Worm (Caenorhabditis elegans): ENCODE data around the gene F10E7.5.

F10E7.5 gene

DNA sequence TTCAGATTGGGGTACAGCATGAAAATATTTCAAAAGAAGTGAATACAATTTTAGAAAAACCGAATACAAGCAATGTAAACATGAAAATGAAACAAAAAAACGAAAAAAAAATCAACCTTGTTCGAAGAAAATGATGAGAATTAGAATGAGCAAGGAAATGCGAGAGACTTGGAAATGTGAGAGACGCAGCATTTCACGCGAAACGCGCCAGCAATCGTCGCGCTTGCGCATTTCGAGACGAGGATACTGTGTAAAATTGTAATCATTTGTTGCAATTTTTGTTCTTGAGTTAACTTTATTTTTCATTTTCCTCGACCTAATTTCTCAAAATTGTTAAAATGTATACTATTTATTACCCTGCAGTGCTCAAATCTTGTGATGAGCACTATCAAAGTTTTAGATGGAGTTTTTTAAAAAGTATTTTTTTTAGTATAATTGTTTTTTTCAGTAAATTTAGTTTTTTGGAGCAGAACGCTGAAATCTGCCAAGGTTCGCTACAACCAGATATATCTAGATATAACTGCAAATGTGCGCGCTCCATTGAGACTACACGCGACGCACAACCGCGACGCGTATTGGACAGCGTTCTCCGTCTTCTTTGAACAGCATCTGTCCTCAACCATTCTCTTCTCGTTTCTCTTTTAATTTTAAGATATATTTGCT is 40.3 kb downstream of the F10E7.5 start, which contains the start of gene fust-1 (continued):
- TF ChIP-seq hrde-1 (tag; optimal IDR thresholded peaks at IDR 0.05; ENCODE audit: borderline replicate concordance) (peak; percentile 74), F37B4.10 (GFP tag; IDR thresholded peaks at IDR 0.05) (no peak), tlf-1 (GFP tag; optimal IDR thresholded peaks at IDR 0.05) (peak; percentile 95), nhr-90 (tag; optimal IDR thresholded peaks at IDR 0.05) (peak; percentile 22), F57A8.1 (GFP tag; optimal IDR thresholded peaks at IDR 0.05) (no peak), T26A5.8 (tag; optimal IDR thresholded peaks at IDR 0.05) (no peak), madf-3 (GFP tag; IDR thresholded peaks at IDR 0.05) (peak; percentile 95), lir-1 (GFP tag; conservative IDR thresholded peaks at IDR 0.05) (peak; percentile 88), sptf-2 (GFP tag; optimal IDR thresholded peaks at IDR 0.05) (no peak), C06A6.2 (GFP tag; conservative IDR thresholded peaks at IDR 0.05) (peak; percentile 88), Y67H2A.10 (GFP tag; conservative IDR thresholded peaks at IDR 0.05) (no peak), sea-2 (GFP tag; IDR thresholded peaks at IDR 0.05) (no peak), F33H1.4 (GFP tag; IDR thresholded peaks at IDR 0.05) (peak; percentile 82), aptf-2 (GFP tag; conservative IDR thresholded peaks at IDR 0.05) (no peak), hlh-26 (GFP tag; conservative IDR thresholded peaks at IDR 0.05) (no peak), Y79H2A.3 (GFP tag; conservative IDR thresholded peaks at IDR 0.05) (no peak), Y53G8AR.9 (GFP tag; conservative IDR thresholded peaks at IDR 0.05) (peak; percentile 98), snpc-4 (GFP tag; optimal IDR thresholded peaks at IDR 0.05) (peak; percentile 58), snpc-4 (tag; optimal IDR thresholded peaks at IDR 0.05) (peak; percentile 48 to 89 (median 86)), mxl-1 (tag; optimal IDR thresholded peaks at IDR 0.05) (no peak), attf-6 (GFP tag; IDR thresholded peaks at IDR 0.05) (peak; percentile 85), madf-6 (GFP tag; IDR thresholded peaks at IDR 0.05) (peak; percentile 95), K11D2.4 (GFP tag; IDR thresholded peaks at IDR 0.05) (peak; percentile 97), B0035.1 (tag; optimal IDR thresholded peaks at IDR 0.05) (peak; percentile 42), F55B11.4 (tag; optimal IDR thresholded peaks at IDR 0.05; ENCODE audit: borderline replicate concordance, insufficient read depth) (no peak), ceh-27 (GFP tag; optimal IDR thresholded peaks at IDR 0.05) (peak; percentile 90), F22D6.2 (tag; optimal IDR thresholded peaks at IDR 0.05) (peak; percentile 77), nhr-27 (tag; optimal IDR thresholded peaks at IDR 0.05) (no peak), bed-1 (GFP tag; IDR thresholded peaks at IDR 0.05) (no peak), Y53F4B.3 (GFP tag; IDR thresholded peaks at IDR 0.05) (no peak), dox-1 (GFP tag; IDR thresholded peaks at IDR 0.05) (peak; percentile 98), B0336.3 (GFP tag; IDR thresholded peaks at IDR 0.05) (peak; percentile 96), ceh-100 (GFP tag; IDR thresholded peaks at IDR 0.05) (peak; percentile 88)

DNA sequence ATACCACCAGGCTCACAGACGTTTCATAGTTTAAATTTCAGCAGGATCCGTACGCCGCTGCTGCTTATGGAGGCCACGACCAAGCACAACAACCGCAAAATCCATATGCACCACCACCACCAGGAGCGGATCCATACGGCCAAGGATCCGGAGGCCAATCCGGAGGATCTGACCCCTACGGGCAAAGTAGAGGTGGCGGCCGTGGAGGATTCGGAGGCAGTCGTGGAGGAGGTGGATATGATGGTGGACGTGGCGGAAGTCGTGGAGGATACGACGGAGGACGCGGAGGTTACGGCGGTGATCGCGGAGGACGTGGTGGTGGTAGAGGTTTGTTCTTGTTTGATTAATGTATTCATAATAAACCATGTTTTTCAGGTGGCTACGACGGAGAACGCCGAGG is 41.3 kb downstream of the F10E7.5 start:
- TF ChIP-seq zfh-2 (GFP tag; conservative IDR thresholded peaks at IDR 0.05) (peak; percentile 83), hsf-1 (GFP tag; IDR thresholded peaks at IDR 0.05) (0 out of 2 replicates have a peak, but pooled peaks have one; percentile 8), egrh-3 (GFP tag; IDR thresholded peaks at IDR 0.05) (peak; percentile 51; the same call in 1 of the 2 replicates)

DNA sequence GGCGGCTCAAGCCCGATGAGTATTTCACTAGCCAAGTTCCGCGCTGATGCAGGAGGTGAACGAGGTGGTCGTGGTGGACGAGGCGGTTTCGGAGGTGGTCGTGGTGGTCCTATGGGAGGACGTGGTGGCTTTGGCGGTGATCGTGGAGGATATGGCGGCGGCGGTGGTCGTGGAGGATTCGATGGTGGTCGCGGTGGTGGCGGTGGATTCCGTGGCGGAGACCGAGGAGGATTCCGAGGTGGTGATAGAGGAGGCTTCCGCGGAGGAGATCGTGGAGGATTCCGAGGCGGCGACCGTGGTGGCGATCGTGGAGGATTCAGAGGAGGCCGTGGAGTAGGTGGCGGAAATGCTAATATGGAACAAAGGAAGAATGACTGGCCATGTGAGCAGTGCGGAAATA is 42.9 kb downstream of the F10E7.5 start:
- TF ChIP-seq dox-1 (GFP tag; IDR thresholded peaks at IDR 0.05) (no peak), ZK185.1 (tag; optimal IDR thresholded peaks at IDR 0.05; ENCODE audit: poor library complexity, severe bottlenecking) (no peak), nhr-120 (GFP tag; IDR thresholded peaks at IDR 0.05) (no peak), C17E4.6 (GFP tag; IDR thresholded peaks at IDR 0.05) (no peak), ets-4 (GFP tag; optimal IDR thresholded peaks at IDR 0.05) (no peak), egrh-3 (GFP tag; IDR thresholded peaks at IDR 0.05) (peak; percentile 88), dpl-1 (GFP tag; optimal IDR thresholded peaks at IDR 0.05) (no peak), B0019.2 (GFP tag; conservative IDR thresholded peaks at IDR 0.05) (no peak), zfh-2 (GFP tag; conservative IDR thresholded peaks at IDR 0.05) (peak; percentile 88), lir-1 (GFP tag; conservative IDR thresholded peaks at IDR 0.05) (no peak), F39B2.1 (GFP tag; IDR thresholded peaks at IDR 0.05) (no peak), attf-6 (GFP tag; IDR thresholded peaks at IDR 0.05) (no peak), somi-1 (GFP tag; optimal IDR thresholded peaks at IDR 0.05) (no peak), Y53G8AR.9 (GFP tag; conservative IDR thresholded peaks at IDR 0.05) (no peak), snpc-1.3 (tag; optimal IDR thresholded peaks at IDR 0.05; ENCODE audit: insufficient read depth) (no peak)

Measured in whole organism, young adult.